Fruit fly (Drosophila melanogaster): Measurements from ENCODE around the gene CG31915.

CG31915 gene

DNA sequence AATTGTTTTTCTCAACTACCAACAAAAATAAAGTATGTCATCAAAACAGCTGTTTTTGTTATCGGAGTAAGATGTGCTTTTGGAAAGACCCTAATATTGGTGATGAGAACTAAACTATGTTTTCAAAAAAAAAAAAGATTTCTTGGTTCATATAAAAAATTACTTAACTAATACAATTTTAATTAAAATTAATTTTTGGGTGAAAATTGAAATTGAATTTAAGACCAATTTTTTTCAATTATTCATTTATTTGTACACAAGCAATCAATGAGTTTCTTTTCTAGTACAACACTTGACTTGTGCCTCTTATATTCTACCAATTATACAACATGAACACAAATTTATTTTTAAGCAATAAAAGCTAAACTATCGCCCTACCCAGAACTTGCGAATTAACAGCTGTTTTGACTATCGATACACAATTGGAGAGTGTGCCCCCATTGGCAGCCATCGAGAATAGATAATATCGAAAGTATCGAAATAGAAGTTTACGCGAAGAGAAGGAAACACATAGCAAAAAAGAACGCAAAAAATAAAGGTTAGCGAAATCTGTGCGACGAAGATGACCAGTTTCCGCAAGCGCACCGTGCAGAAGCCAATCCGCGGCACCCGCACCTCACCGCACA, 4.0 kb upstream of the CG31915 start, which contains the start of the genes Vps52 and Elp4 (continued):
- TF ChIP-seq Meics (GFP tag; optimal IDR thresholded peaks at IDR 0.05) (peak; percentile 77), Elba2 (GFP tag; optimal IDR thresholded peaks at IDR 0.05) (peak; percentile 42), gt (GFP tag; IDR thresholded peaks at IDR 0.05) (no peak), bcd (GFP tag; optimal IDR thresholded peaks at IDR 0.05) (peak; percentile 71), CG13123 (GFP tag; optimal IDR thresholded peaks at IDR 0.05) (peak; percentile 53), kni (GFP tag; optimal IDR thresholded peaks at IDR 0.05) (no peak), bab2 (GFP tag; optimal IDR thresholded peaks at IDR 0.05) (peak; percentile 49), CG13624 (GFP tag; optimal IDR thresholded peaks at IDR 0.05) (peak; percentile 31), CG7839 (tag; optimal IDR thresholded peaks at IDR 0.05) (peak; percentile 84), bigmax (GFP tag; optimal IDR thresholded peaks at IDR 0.05) (no peak), CG7271 (tag; optimal IDR thresholded peaks at IDR 0.05) (peak; percentile 28), CG14050 (GFP tag; IDR thresholded peaks at IDR 0.05) (peak; percentile 27; the same call in 2 of the 3 replicates), NFAT (GFP tag; IDR thresholded peaks at IDR 0.05) (peak; percentile 63), dati (GFP tag; IDR thresholded peaks at IDR 0.05) (no peak), CG9437 (GFP tag; optimal IDR thresholded peaks at IDR 0.05) (peak; percentile 65), Mad (GFP tag; optimal IDR thresholded peaks at IDR 0.05) (peak; percentile 12), z (GFP tag; IDR thresholded peaks at IDR 0.05) (no peak), bsh (GFP tag; optimal IDR thresholded peaks at IDR 0.05) (peak in 1 of 2 experiments; percentile 72), CG14965 (GFP tag; optimal IDR thresholded peaks at IDR 0.05; ENCODE audit: borderline replicate concordance) (no peak), Lim3 (GFP tag; IDR thresholded peaks at IDR 0.05) (no peak), CG13287 (GFP tag; IDR thresholded peaks at IDR 0.05; ENCODE audit: partially characterized antibody) (peak; percentile 72), hb (GFP tag; IDR thresholded peaks at IDR 0.05; ENCODE audit: partially characterized antibody) (peak; percentile 83), Side (GFP tag; optimal IDR thresholded peaks at IDR 0.05) (peak; percentile 14), prd (optimal IDR thresholded peaks at IDR 0.05) (no peak), prd (GFP tag; IDR thresholded peaks at IDR 0.05) (peak; percentile 75), Bgb (GFP tag; IDR thresholded peaks at IDR 0.05; ENCODE audit: partially characterized antibody) (peak; percentile 71), p53 (GFP tag; optimal IDR thresholded peaks at IDR 0.05) (peak; percentile 48), CG8388 (GFP tag; optimal IDR thresholded peaks at IDR 0.05) (peak; percentile 61), CG15073 (GFP tag; optimal IDR thresholded peaks at IDR 0.05) (peak; percentile 19), NC2α (GFP tag; optimal IDR thresholded peaks at IDR 0.05) (no peak), gro (GFP tag; optimal IDR thresholded peaks at IDR 0.05) (peak; percentile 56), CG18764 (GFP tag; optimal IDR thresholded peaks at IDR 0.05) (peak; percentile 67), ci (GFP tag; IDR thresholded peaks at IDR 0.05) (no peak; the same call in 2 of the 3 replicates), usp (GFP tag; optimal IDR thresholded peaks at IDR 0.05) (no peak), CG3163 (GFP tag; optimal IDR thresholded peaks at IDR 0.05) (no peak), BtbVII (GFP tag; optimal IDR thresholded peaks at IDR 0.05) (peak; percentile 16), CG6813 (GFP tag; optimal IDR thresholded peaks at IDR 0.05) (no peak), HmgD (GFP tag; optimal IDR thresholded peaks at IDR 0.05) (no peak), sqz (GFP tag; optimal IDR thresholded peaks at IDR 0.05) (no peak), Chrac-16 (GFP tag; optimal IDR thresholded peaks at IDR 0.05) (peak; percentile 70), Ada2b (GFP tag; IDR thresholded peaks at IDR 0.05) (peak; percentile 56), sug (tag; optimal IDR thresholded peaks at IDR 0.05) (peak; percentile 85), corto (GFP tag; optimal IDR thresholded peaks at IDR 0.05) (no peak), nmo (GFP tag; optimal IDR thresholded peaks at IDR 0.05) (peak; percentile 89), CG6175 (GFP tag; IDR thresholded peaks at IDR 0.05) (no peak), CG4854 (GFP tag; optimal IDR thresholded peaks at IDR 0.05) (peak; percentile 53), CG15696 (tag; optimal IDR thresholded peaks at IDR 0.05) (peak; percentile 70), CG18619 (GFP tag; optimal IDR thresholded peaks at IDR 0.05) (peak; percentile 67), Mrtf (GFP tag; IDR thresholded peaks at IDR 0.05) (no peak; the same call in 2 of the 3 replicates), H15 (GFP tag; IDR thresholded peaks at IDR 0.05) (peak; percentile 59; the same call in 1 of the 3 replicates)
